Worm (Caenorhabditis elegans) whole organism, L2 larva: ENCODE data around the gene Y41E3.13.
A peak's percentile ranks its signal among the peaks of the same experiment; 100 is the strongest.

Experiments
- C34F6.9 ChIP-seq: fragments of 150-350 bp; optimal IDR thresholded peaks from 2 replicates; lab custom pipeline; 2014; ENCODE audit warnings: missing biosample characterization, missing genetic modification characterization
- F13H6.1 ChIP-seq: sonication (generic microtip); optimal IDR thresholded peaks from 2 replicates; lab custom pipeline; 2016; ENCODE audit warnings: missing genetic modification characterization, missing compliant biosample characterization
- Y55F3AM.14 ChIP-seq: fragments of 200-800 bp; sonication (Bioruptor generic); optimal IDR thresholded peaks from 2 replicates; lab custom pipeline; 2018; ENCODE audit warnings: mild to moderate bottlenecking, missing genetic modification characterization, missing compliant biosample characterization
- ZK546.5 ChIP-seq: sonication (generic microtip); optimal IDR thresholded peaks from 2 replicates; lab custom pipeline; 2017; ENCODE audit warnings: missing biosample characterization, missing genetic modification characterization
- alr-1 ChIP-seq: fragments of 150-350 bp; optimal IDR thresholded peaks from 2 replicates; lab custom pipeline; 2014; ENCODE audit warnings: missing biosample characterization, missing genetic modification characterization
- aly-2 ChIP-seq: fragments of 150-350 bp; optimal IDR thresholded peaks from 2 replicates; lab custom pipeline; 2014; ENCODE audit warnings: missing biosample characterization, missing genetic modification characterization
- blmp-1 ChIP-seq: sonication (generic microtip); optimal IDR thresholded peaks from 2 replicates; lab custom pipeline; 2017; ENCODE audit warnings: missing genetic modification characterization, mild to moderate bottlenecking, missing compliant biosample characterization, antibody characterized with exemption, moderate library complexity; ENCODE audit not compliant: insufficient read depth
- ceh-82 ChIP-seq: fragments of 150-350 bp; optimal IDR thresholded peaks from 2 replicates; lab custom pipeline; 2014; ENCODE audit warnings: missing biosample characterization, missing genetic modification characterization
- crh-2 ChIP-seq: sonication (generic microtip); optimal IDR thresholded peaks from 2 replicates; lab custom pipeline; 2017; ENCODE audit warnings: missing biosample characterization, missing genetic modification characterization
- dmd-4 ChIP-seq: sonication (generic microtip); optimal IDR thresholded peaks from 2 replicates; lab custom pipeline; 2017; ENCODE audit warnings: missing biosample characterization, missing genetic modification characterization
- egl-27 ChIP-seq: sonication (generic microtip); optimal IDR thresholded peaks from 3 replicates; lab custom pipeline; 2017; ENCODE audit warnings: missing biosample characterization, missing genetic modification reagents, missing genetic modification characterization
- elt-3 ChIP-seq: sonication (generic microtip); optimal IDR thresholded peaks from 2 replicates; lab custom pipeline; 2017; ENCODE audit warnings: missing biosample characterization, missing genetic modification characterization
- fos-1 ChIP-seq: fragments of 150-350 bp; optimal IDR thresholded peaks from 2 replicates; lab custom pipeline; 2014; ENCODE audit warnings: missing biosample characterization, missing genetic modification characterization
- gmeb-1 ChIP-seq: fragments of 150-350 bp; optimal IDR thresholded peaks from 2 replicates; lab custom pipeline; 2014; ENCODE audit warnings: missing biosample characterization, missing genetic modification characterization
- lin-11 ChIP-seq: fragments of 150-350 bp; sonication (generic microtip); optimal IDR thresholded peaks from 2 replicates; lab custom pipeline; 2014; ENCODE audit warnings: missing biosample characterization, missing genetic modification characterization, inconsistent platforms, mixed read lengths
- lin-13 ChIP-seq: fragments of 150-350 bp; optimal IDR thresholded peaks from 2 replicates; lab custom pipeline; 2014; ENCODE audit warnings: missing biosample characterization, missing genetic modification reagents, missing genetic modification characterization
- lin-39 ChIP-seq: fragments of 150-350 bp; optimal IDR thresholded peaks from 2 replicates; lab custom pipeline; 2014; ENCODE audit warnings: missing biosample characterization, missing genetic modification reagents, missing genetic modification characterization
- lsy-2 ChIP-seq, 2 experiments: fragments of 150-350 bp in 1 of 2; sonication (generic microtip) in 1 of 2; optimal IDR thresholded peaks; 2 replicates each; lab custom pipeline; 2014 to 2017; ENCODE audit warnings: missing biosample characterization in 2 of 2, missing genetic modification characterization in 2 of 2
- mab-5 ChIP-seq: fragments of 150-350 bp; optimal IDR thresholded peaks from 2 replicates; lab custom pipeline; 2014; ENCODE audit warnings: missing biosample characterization, missing genetic modification characterization
- mbf-1 ChIP-seq: sonication (generic microtip); optimal IDR thresholded peaks from 2 replicates; lab custom pipeline; 2017; ENCODE audit warnings: missing biosample characterization, missing genetic modification characterization
- mdl-1 ChIP-seq, 2 experiments: fragments of 150-350 bp in 1 of 2; sonication (generic microtip) in 1 of 2; optimal IDR thresholded peaks; 2 replicates each; lab custom pipeline; 2017; ENCODE audit warnings: missing biosample characterization in 2 of 2, missing genetic modification characterization in 2 of 2
- nhr-10 ChIP-seq: sonication (generic microtip); optimal IDR thresholded peaks from 2 replicates; lab custom pipeline; 2017; ENCODE audit warnings: missing biosample characterization, missing genetic modification characterization
- nhr-11 ChIP-seq: fragments of 150-350 bp; optimal IDR thresholded peaks from 2 replicates; lab custom pipeline; 2014; ENCODE audit warnings: missing biosample characterization, missing genetic modification characterization
- nhr-12 ChIP-seq: fragments of 150-350 bp; optimal IDR thresholded peaks from 2 replicates; lab custom pipeline; 2014; ENCODE audit warnings: missing biosample characterization, missing genetic modification characterization
- nhr-129 ChIP-seq: fragments of 150-350 bp; optimal IDR thresholded peaks from 2 replicates; lab custom pipeline; 2014; ENCODE audit warnings: missing biosample characterization, missing genetic modification characterization
- nhr-21 ChIP-seq: fragments of 150-350 bp; optimal IDR thresholded peaks from 2 replicates; lab custom pipeline; 2014; ENCODE audit warnings: missing biosample characterization, missing genetic modification characterization
- nhr-23 ChIP-seq: fragments of 150-350 bp; optimal IDR thresholded peaks from 2 replicates; lab custom pipeline; 2014; ENCODE audit warnings: missing biosample characterization, missing genetic modification reagents, missing genetic modification characterization
- nhr-237 ChIP-seq: fragments of 150-350 bp; optimal IDR thresholded peaks from 2 replicates; lab custom pipeline; 2014; ENCODE audit warnings: missing biosample characterization, missing genetic modification characterization
- nhr-25 ChIP-seq: fragments of 150-350 bp; sonication (generic microtip); optimal IDR thresholded peaks from 3 replicates; lab custom pipeline; 2014; ENCODE audit warnings: missing biosample characterization, missing genetic modification characterization
- nhr-6 ChIP-seq: fragments of 150-350 bp; optimal IDR thresholded peaks from 2 replicates; lab custom pipeline; 2014; ENCODE audit warnings: missing biosample characterization, missing genetic modification characterization
- peb-1 ChIP-seq: fragments of 150-350 bp; optimal IDR thresholded peaks from 2 replicates; lab custom pipeline; 2014; ENCODE audit warnings: missing biosample characterization, missing genetic modification characterization
- sem-4 ChIP-seq: fragments of 150-350 bp; optimal IDR thresholded peaks from 2 replicates; lab custom pipeline; 2014; ENCODE audit warnings: missing biosample characterization, missing genetic modification reagents, missing genetic modification characterization
- skn-1 ChIP-seq: sonication (generic microtip); optimal IDR thresholded peaks from 2 replicates; lab custom pipeline; 2017; ENCODE audit warnings: missing biosample characterization, missing genetic modification characterization
- sma-3 ChIP-seq: sonication (generic microtip); optimal IDR thresholded peaks from 2 replicates; lab custom pipeline; 2016; ENCODE audit warnings: missing genetic modification reagents, missing genetic modification characterization, missing compliant biosample characterization
- sma-9 ChIP-seq, 2 experiments: fragments of 150-350 bp in 1 of 2; sonication (generic microtip) in 1 of 2; optimal IDR thresholded peaks; 2 replicates each; lab custom pipeline; 2014 to 2016; ENCODE audit warnings: missing genetic modification characterization in 2 of 2, mild to moderate bottlenecking in 1 of 2, missing biosample characterization in 1 of 2, missing compliant biosample characterization in 1 of 2, missing genetic modification reagents in 1 of 2, moderate library complexity in 1 of 2
- snpc-4 ChIP-seq: fragments of 150-350 bp; optimal IDR thresholded peaks from 2 replicates; lab custom pipeline; 2014; ENCODE audit warnings: missing biosample characterization, missing genetic modification characterization
- unc-39 ChIP-seq: fragments of 150-350 bp; optimal IDR thresholded peaks from 2 replicates; lab custom pipeline; 2014; ENCODE audit warnings: missing biosample characterization, missing genetic modification characterization
- unc-55 ChIP-seq: fragments of 150-350 bp; sonication (generic microtip); optimal IDR thresholded peaks from 3 replicates; lab custom pipeline; 2014; ENCODE audit warnings: missing biosample characterization, missing genetic modification reagents, missing genetic modification characterization
- unc-62 ChIP-seq: fragments of 150-350 bp; optimal IDR thresholded peaks from 2 replicates; lab custom pipeline; 2014; ENCODE audit warnings: missing biosample characterization, missing genetic modification reagents, missing genetic modification characterization
- zag-1 ChIP-seq: fragments of 150-350 bp; optimal IDR thresholded peaks from 2 replicates; lab custom pipeline; 2014; ENCODE audit warnings: missing biosample characterization, missing genetic modification characterization
- ztf-1 ChIP-seq: fragments of 200-800 bp; sonication (Bioruptor generic); conservative IDR thresholded peaks from 2 replicates; pipeline ENCODE4 v1.3.6; 2022; ENCODE audit warnings: missing genetic modification characterization, missing compliant biosample characterization
- ztf-4 ChIP-seq: fragments of 150-350 bp; optimal IDR thresholded peaks from 2 replicates; lab custom pipeline; 2014; ENCODE audit warnings: missing biosample characterization, missing genetic modification characterization

Y41E3.13 gene

DNA sequence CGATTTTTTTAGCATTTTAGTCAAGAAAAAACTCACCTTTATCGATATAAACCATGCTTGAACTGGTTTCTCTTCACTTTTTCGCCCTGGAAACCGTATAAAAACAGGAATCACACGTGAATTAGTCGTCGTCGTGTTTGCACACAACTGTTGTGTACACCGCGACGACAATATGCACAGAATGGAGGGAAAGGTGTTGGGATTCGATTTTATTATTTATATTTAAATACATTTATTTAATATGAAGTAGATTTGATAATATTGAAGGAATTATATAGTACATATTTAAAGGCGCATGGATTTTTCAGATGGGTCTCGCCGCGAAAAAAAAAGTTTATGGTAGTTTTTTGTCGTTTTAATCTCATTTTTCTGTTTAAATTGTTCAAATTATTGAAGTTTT, 29.2 kb upstream of the Y41E3.13 start, which contains the start of gene Y41E3.8 (continued):
- TF ChIP-seq unc-55 (GFP tag; lab: Kevin White, UChicago) = peak; percentile 35
- peak; percentile 16 for TF ChIP-seq C34F6.9
- no peak for TF ChIP-seq ZK546.5 (tag; lab: Kevin White, UChicago)
- no peak for TF ChIP-seq sma-9 (GFP tag; optimal IDR thresholded peaks at IDR 0.05; lab: Kevin White, UChicago)
- TF ChIP-seq sma-9 (tag; optimal IDR thresholded peaks at IDR 0.05; lab: Kevin White, UChicago) = no peak
- TF ChIP-seq mbf-1 (tag; lab: Kevin White, UChicago) = no peak
- no peak for TF ChIP-seq nhr-12 (tag; lab: Kevin White, UChicago)
- TF ChIP-seq mdl-1 (tag; optimal IDR thresholded peaks at IDR 0.05; lab: Kevin White, UChicago) = peak in 1 of 2 experiments; percentile 8
- no peak for TF ChIP-seq snpc-4 (tag; lab: Kevin White, UChicago)
- TF ChIP-seq Y55F3AM.14 (GFP tag; lab: Kevin White, UChicago) = no peak
- no peak for TF ChIP-seq lin-39 (tag; lab: Kevin White, UChicago)
- no peak for TF ChIP-seq lin-11 (tag; lab: Kevin White, UChicago)
- peak; percentile 55 for TF ChIP-seq gmeb-1 (tag; lab: Kevin White, UChicago)
- no peak for TF ChIP-seq unc-39
- no peak for TF ChIP-seq skn-1 (tag; lab: Kevin White, UChicago)
- TF ChIP-seq ceh-82 (tag; lab: Kevin White, UChicago) = no peak
- no peak for TF ChIP-seq aly-2 (tag; lab: Kevin White, UChicago)
- no peak for TF ChIP-seq alr-1 (tag; lab: Kevin White, UChicago)
- no peak for TF ChIP-seq nhr-23 (tag; lab: Kevin White, UChicago)
- TF ChIP-seq ztf-4 (tag; lab: Kevin White, UChicago) = no peak
- TF ChIP-seq dmd-4 (tag; lab: Kevin White, UChicago) = no peak
- TF ChIP-seq, all 48 proteins: peak for 8

DNA sequence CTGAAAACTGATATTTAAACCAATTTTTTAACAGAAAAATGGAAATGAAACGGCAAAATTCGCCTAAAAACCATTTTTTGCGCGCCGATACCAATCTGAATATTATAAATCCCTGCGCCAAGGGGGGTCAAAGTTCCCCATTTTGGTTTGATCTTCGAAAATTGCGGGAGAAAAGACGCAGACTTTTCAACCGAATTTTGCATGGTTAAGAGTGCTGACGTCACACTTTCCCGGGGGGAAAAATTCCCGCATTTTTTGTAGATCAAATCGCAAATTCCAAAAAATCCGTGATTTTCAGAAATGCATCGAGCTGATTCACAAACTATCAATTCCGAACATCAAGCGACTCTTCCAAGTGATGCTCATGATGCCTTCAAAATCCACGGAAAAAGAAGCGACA, 28.5 kb upstream of the Y41E3.13 start:
- no peak for TF ChIP-seq mbf-1 (tag; lab: Kevin White, UChicago)
- no peak for TF ChIP-seq blmp-1 (tag; lab: Kevin White, UChicago)
- no peak for TF ChIP-seq zag-1 (tag; lab: Kevin White, UChicago)
- TF ChIP-seq egl-27 = no peak
- TF ChIP-seq nhr-25 (tag; lab: Kevin White, UChicago) = no peak

DNA sequence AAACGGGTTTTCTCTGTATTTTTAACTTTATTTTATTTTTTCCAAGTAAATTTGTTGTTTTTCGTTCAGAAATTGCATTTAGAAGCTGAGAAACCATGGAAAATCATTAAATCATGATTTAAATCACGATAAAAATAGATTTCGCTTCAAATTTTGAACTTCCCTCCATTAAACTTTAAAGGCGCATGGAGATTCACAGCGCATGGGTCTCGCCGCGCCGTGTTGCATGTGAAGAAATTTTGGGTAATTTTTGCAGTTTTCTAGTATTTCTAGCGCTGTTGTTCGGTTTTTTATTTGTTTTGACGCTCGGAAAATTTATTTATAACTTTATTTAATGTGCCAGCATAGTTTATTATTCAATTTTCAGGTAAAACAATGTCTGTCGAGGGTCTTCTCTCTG, 21.1 kb upstream of the Y41E3.13 start, which contains the start of gene eef-1B.2:
TSS of gene eef-1B.2 (plus strand) at position 358 of the 400 bp plus-strand sequence.
- TF ChIP-seq sma-3 (GFP tag; lab: Kevin White, UChicago) (peak; percentile 56), alr-1 (tag; lab: Kevin White, UChicago) (no peak), nhr-25 (tag; lab: Kevin White, UChicago) (peak; percentile 53), dmd-4 (tag; lab: Kevin White, UChicago) (no peak), crh-2 (tag; lab: Kevin White, UChicago) (peak; percentile 59), nhr-11 (tag; lab: Kevin White, UChicago) (no peak), sma-9 (GFP tag; optimal IDR thresholded peaks at IDR 0.05; lab: Kevin White, UChicago) (no peak), sma-9 (tag; optimal IDR thresholded peaks at IDR 0.05; lab: Kevin White, UChicago) (no peak), nhr-12 (tag; lab: Kevin White, UChicago) (no peak), blmp-1 (tag; lab: Kevin White, UChicago) (no peak), nhr-129 (tag; lab: Kevin White, UChicago) (peak; percentile 89), sem-4 (tag; lab: Kevin White, UChicago) (peak; percentile 38), Y55F3AM.14 (GFP tag; lab: Kevin White, UChicago) (no peak), nhr-237 (no peak), ZK546.5 (tag; lab: Kevin White, UChicago) (no peak), unc-39 (no peak), lin-39 (tag; lab: Kevin White, UChicago) (no peak), ztf-4 (tag; lab: Kevin White, UChicago) (no peak), mdl-1 (tag; optimal IDR thresholded peaks at IDR 0.05; lab: Kevin White, UChicago) (no peak), nhr-6 (tag; lab: Kevin White, UChicago) (no peak), ceh-82 (tag; lab: Kevin White, UChicago) (no peak), C34F6.9 (peak; percentile 77), snpc-4 (tag; lab: Kevin White, UChicago) (peak; percentile 6), lin-13 (peak; percentile 62), skn-1 (tag; lab: Kevin White, UChicago) (no peak), fos-1 (tag; lab: Kevin White, UChicago) (peak; percentile 15), unc-62 (no peak), peb-1 (tag; lab: Kevin White, UChicago) (no peak), mab-5 (tag; lab: Kevin White, UChicago) (peak; percentile 10), nhr-21 (tag; lab: Kevin White, UChicago) (peak; percentile 8), elt-3 (tag; lab: Kevin White, UChicago) (no peak), lin-11 (tag; lab: Kevin White, UChicago) (peak; percentile 35), ztf-1 (no peak), mbf-1 (tag; lab: Kevin White, UChicago) (no peak), nhr-10 (tag; lab: Kevin White, UChicago) (no peak), gmeb-1 (tag; lab: Kevin White, UChicago) (peak; percentile 91), lsy-2 (tag; optimal IDR thresholded peaks at IDR 0.05; lab: Kevin White, UChicago) (peak; percentile 42 to 79), F13H6.1 (peak; percentile 21), unc-55 (GFP tag; lab: Kevin White, UChicago) (peak; percentile 79)
- TF ChIP-seq, all 48 proteins: peak for 16
